Worm (Caenorhabditis elegans) whole organism, L4 larva: ENCODE results near the gene fbxb-111.

Experiments
- arid-1 ChIP-seq: fragments of 200-800 bp; sonication (Bioruptor generic); conservative IDR thresholded peaks from 2 replicates; pipeline ENCODE4 v1.3.6; 2022; ENCODE audit warnings: missing genetic modification reagents, missing genetic modification characterization, missing compliant biosample characterization
- dmd-9 ChIP-seq: fragments of 200-800 bp; sonication (Bioruptor generic); IDR thresholded peaks from 2 replicates; pipeline ENCODE4 v1.3.6; 2022; ENCODE audit warnings: missing genetic modification reagents, missing genetic modification characterization, missing compliant biosample characterization
- fos-1 ChIP-seq: fragments of 150-350 bp; optimal IDR thresholded peaks from 2 replicates; lab custom pipeline; 2014; ENCODE audit warnings: missing biosample characterization, missing genetic modification characterization
- lsy-2 ChIP-seq, 2 experiments: fragments of 150-350 bp in 1 of 2; sonication (generic microtip) in 1 of 2; optimal IDR thresholded peaks; 2 replicates each; lab custom pipeline; 2014 to 2017; ENCODE audit warnings: missing biosample characterization in 2 of 2, missing genetic modification characterization in 2 of 2
- madf-5 ChIP-seq, 2 experiments: fragments of 200-800 bp; sonication (Bioruptor generic); IDR thresholded peaks; 2 replicates each; pipeline ENCODE4 v1.3.6; 2022; ENCODE audit warnings: missing compliant biosample characterization in 2 of 2, missing genetic modification characterization in 2 of 2
- mdl-1 ChIP-seq, 2 experiments: fragments of 150-350 bp in 1 of 2; sonication (generic microtip) in 1 of 2; optimal IDR thresholded peaks; 2 replicates each; lab custom pipeline; 2014 to 2017; ENCODE audit warnings: missing biosample characterization in 2 of 2, missing genetic modification characterization in 2 of 2
- nhr-11 ChIP-seq: fragments of 150-350 bp; optimal IDR thresholded peaks from 2 replicates; lab custom pipeline; 2014; ENCODE audit warnings: missing biosample characterization, missing genetic modification characterization
- nhr-237 ChIP-seq: sonication (generic microtip); optimal IDR thresholded peaks from 2 replicates; lab custom pipeline; 2017; ENCODE audit warnings: missing biosample characterization, missing genetic modification characterization
- saeg-2 ChIP-seq: fragments of 200-800 bp; sonication (Bioruptor generic); IDR thresholded peaks from 2 replicates; pipeline ENCODE4 v1.3.6; 2022; ENCODE audit warnings: missing genetic modification reagents, missing genetic modification characterization, missing compliant biosample characterization
- spr-1 ChIP-seq: sonication (generic microtip); optimal IDR thresholded peaks from 2 replicates; lab custom pipeline; 2016; ENCODE audit warnings: mild to moderate bottlenecking, missing genetic modification characterization, missing compliant biosample characterization
- unc-130 ChIP-seq: sonication (generic microtip); optimal IDR thresholded peaks from 2 replicates; lab custom pipeline; 2016; ENCODE audit warnings: missing genetic modification reagents, missing genetic modification characterization, missing compliant biosample characterization
- unc-39 ChIP-seq: sonication (generic microtip); optimal IDR thresholded peaks from 2 replicates; lab custom pipeline; 2017; ENCODE audit warnings: missing biosample characterization, missing genetic modification characterization
- vab-7 ChIP-seq: fragments of 200-800 bp; sonication (Bioruptor generic); IDR thresholded peaks from 2 replicates; pipeline ENCODE4 v1.3.6; 2022; ENCODE audit warnings: missing genetic modification reagents, missing genetic modification characterization, missing compliant biosample characterization

- TF ChIP-seq dmd-9 (GFP tag; lab: Robert Waterston, UW): no peak
- no peak for TF ChIP-seq nhr-237
- no peak for TF ChIP-seq saeg-2 (GFP tag; lab: Robert Waterston, UW)
- no peak for TF ChIP-seq nhr-11
- TF ChIP-seq fos-1 (tag; lab: Kevin White, UChicago): no peak
- no peak for TF ChIP-seq lsy-2 (tag; optimal IDR thresholded peaks at IDR 0.05; lab: Kevin White, UChicago)
- no peak for TF ChIP-seq vab-7 (GFP tag; lab: Robert Waterston, UW)
- no peak for TF ChIP-seq unc-130
- TF ChIP-seq arid-1 (GFP tag; lab: Robert Waterston, UW): no peak
- TF ChIP-seq mdl-1 (tag; optimal IDR thresholded peaks at IDR 0.05; lab: Kevin White, UChicago): no peak
- TF ChIP-seq spr-1: no peak
- TF ChIP-seq unc-39 (tag; lab: Kevin White, UChicago): no peak
- TF ChIP-seq madf-5 (GFP tag; IDR thresholded peaks at IDR 0.05; lab: Robert Waterston, UW): no peak
Measured at ce11 chrII:2787031-2787512, 12.3 kb upstream of the fbxb-111 start, which contains the start of the genes F08D12.12 and srpa-72.
